Fruit fly (Drosophila melanogaster): ENCODE measurements around the gene CG11694.

Gene CG11694

DNA sequence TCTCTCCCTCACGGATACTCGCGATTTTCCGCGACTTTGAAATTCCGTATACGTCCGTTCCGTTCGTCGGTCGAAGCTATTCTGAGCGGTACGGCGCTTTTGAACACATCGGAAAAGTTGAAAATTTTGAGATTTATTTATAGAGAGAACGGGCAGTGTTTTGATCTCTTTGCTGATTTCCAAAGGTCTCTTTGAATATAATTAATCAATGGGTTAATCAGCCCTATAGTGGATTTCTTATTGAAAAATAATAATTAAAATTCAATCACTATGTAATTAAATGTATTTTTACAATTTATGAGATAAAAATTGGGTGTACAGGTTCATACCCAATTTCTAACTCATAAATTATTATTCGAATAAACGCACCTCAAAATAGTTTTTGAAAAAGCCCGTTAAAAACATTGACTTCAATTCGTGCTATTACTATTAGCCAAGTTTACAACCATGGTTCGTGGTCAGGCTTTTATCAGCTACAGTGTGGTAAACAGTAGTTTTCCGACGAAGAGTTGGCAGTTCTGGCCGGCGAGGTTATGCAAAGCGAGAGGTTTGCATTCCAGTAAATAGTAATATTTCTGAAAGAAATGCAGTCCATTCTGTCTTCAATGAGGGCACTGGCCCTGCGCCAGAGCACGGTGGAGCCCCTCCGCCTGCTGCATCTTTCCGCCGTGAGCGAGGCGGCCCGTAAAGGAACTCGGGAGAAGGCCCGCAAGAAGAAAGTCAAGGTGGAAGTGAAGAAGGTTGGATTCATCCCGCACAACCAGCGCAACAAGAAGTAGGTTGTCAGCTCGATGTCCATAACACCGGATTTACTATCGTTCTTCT lies 10.8 kb downstream of the CG11694 start, which contains the start of the genes CG9626 and mRpL1 (continued):
- TF ChIP-seq knrl (GFP tag; IDR thresholded peaks at IDR 0.05; ENCODE audit: partially characterized antibody), result no peak
- TF ChIP-seq NK7.1 (GFP tag; optimal IDR thresholded peaks at IDR 0.05), result no peak
- TF ChIP-seq hb (GFP tag; IDR thresholded peaks at IDR 0.05; ENCODE audit: partially characterized antibody), result no peak
- peak; percentile 87 for TF ChIP-seq sd (tag; optimal IDR thresholded peaks at IDR 0.05)
- peak; percentile 43 for TF ChIP-seq CG3847 (GFP tag; IDR thresholded peaks at IDR 0.05)
- no peak for TF ChIP-seq CG8089 (GFP tag; optimal IDR thresholded peaks at IDR 0.05)
- TF ChIP-seq fd102C (GFP tag; optimal IDR thresholded peaks at IDR 0.05), result no peak
- no peak for TF ChIP-seq lilli (GFP tag; optimal IDR thresholded peaks at IDR 0.05)
- TF ChIP-seq CG14710 (tag; optimal IDR thresholded peaks at IDR 0.05), result peak; percentile 76
- peak; percentile 53 for TF ChIP-seq E2f2 (GFP tag; IDR thresholded peaks at IDR 0.05)
- peak; percentile 46; the same call in 1 of the 2 replicates for TF ChIP-seq NFAT (GFP tag; IDR thresholded peaks at IDR 0.05)
- no peak for TF ChIP-seq eyg (GFP tag; optimal IDR thresholded peaks at IDR 0.05)
- no peak for TF ChIP-seq CG2129 (GFP tag; IDR thresholded peaks at IDR 0.05; ENCODE audit: partially characterized antibody)
- TF ChIP-seq pum (GFP tag; optimal IDR thresholded peaks at IDR 0.05), result peak; percentile 1
- TF ChIP-seq Spps (tag; optimal IDR thresholded peaks at IDR 0.05), result no peak
- TF ChIP-seq dati (GFP tag; IDR thresholded peaks at IDR 0.05), result no peak
- no peak for TF ChIP-seq C15 (GFP tag; IDR thresholded peaks at IDR 0.05)
- TF ChIP-seq Atf3 (GFP tag; optimal IDR thresholded peaks at IDR 0.05), result no peak
- peak; percentile 93 for TF ChIP-seq bigmax (GFP tag; optimal IDR thresholded peaks at IDR 0.05)
- TF ChIP-seq kah (GFP tag; optimal IDR thresholded peaks at IDR 0.05), result no peak
- TF ChIP-seq CG6689 (GFP tag; IDR thresholded peaks at IDR 0.05), result no peak
- no peak for TF ChIP-seq ash1 (GFP tag; optimal IDR thresholded peaks at IDR 0.05)
- TF ChIP-seq CG10147 (GFP tag; optimal IDR thresholded peaks at IDR 0.05), result no peak
- no peak for TF ChIP-seq CG8478 (optimal IDR thresholded peaks at IDR 0.05)
- TF ChIP-seq Fer3 (tag; optimal IDR thresholded peaks at IDR 0.05), result no peak
- 0 out of 2 replicates have a peak, but pooled peaks have one; percentile 21 for TF ChIP-seq sisA (GFP tag; IDR thresholded peaks at IDR 0.05)
- TF ChIP-seq sima (GFP tag; optimal IDR thresholded peaks at IDR 0.05), result no peak
- peak; percentile 43 for TF ChIP-seq vfl (GFP tag; optimal IDR thresholded peaks at IDR 0.05)
- TF ChIP-seq gce (GFP tag; IDR thresholded peaks at IDR 0.05), result no peak
- TF ChIP-seq ewg (GFP tag; optimal IDR thresholded peaks at IDR 0.05), result no peak
- peak; percentile 47 for TF ChIP-seq bbx (GFP tag; IDR thresholded peaks at IDR 0.05; ENCODE audit: partially characterized antibody)
- TF ChIP-seq Gsc (GFP tag; IDR thresholded peaks at IDR 0.05), result no peak
- no peak for TF ChIP-seq ara (GFP tag; IDR thresholded peaks at IDR 0.05)
- no peak for TF ChIP-seq pb (GFP tag; optimal IDR thresholded peaks at IDR 0.05)
- no peak for TF ChIP-seq sna (GFP tag; IDR thresholded peaks at IDR 0.05; ENCODE audit: partially characterized antibody)
- no peak for TF ChIP-seq CG6254 (GFP tag; optimal IDR thresholded peaks at IDR 0.05)
- peak; percentile 87 for TF ChIP-seq CG15514 (GFP tag; optimal IDR thresholded peaks at IDR 0.05)
- 0 out of 2 replicates have a peak, but pooled peaks have one; percentile 23 for TF ChIP-seq Bgb (GFP tag; IDR thresholded peaks at IDR 0.05; ENCODE audit: partially characterized antibody)
- TF ChIP-seq CG31365 (tag; optimal IDR thresholded peaks at IDR 0.05), result no peak
- no peak for TF ChIP-seq CG10565 (GFP tag; optimal IDR thresholded peaks at IDR 0.05)
- no peak for TF ChIP-seq CG2889 (GFP tag; IDR thresholded peaks at IDR 0.05)
- TF ChIP-seq en (GFP tag; optimal IDR thresholded peaks at IDR 0.05), result no peak
- TF ChIP-seq CG3065 (GFP tag; optimal IDR thresholded peaks at IDR 0.05), result peak; percentile 6
- no peak for TF ChIP-seq CG13424 (tag; optimal IDR thresholded peaks at IDR 0.05)
- TF ChIP-seq mirr (GFP tag; optimal IDR thresholded peaks at IDR 0.05), result no peak
- TF ChIP-seq zfh2 (GFP tag; optimal IDR thresholded peaks at IDR 0.05), result peak; percentile 47
- peak; percentile 64 for TF ChIP-seq CG17186 (GFP tag; optimal IDR thresholded peaks at IDR 0.05)
- TF ChIP-seq CG13287 (GFP tag; IDR thresholded peaks at IDR 0.05; ENCODE audit: partially characterized antibody), result peak; percentile 60
- no peak for TF ChIP-seq Hr3 (GFP tag; optimal IDR thresholded peaks at IDR 0.05)

Data from whole organism, embryonic.